Worm (Caenorhabditis elegans) whole organism, L2 larva: ENCODE measurements around the gene jip-1.

Experiments used
- Y55F3AM.14 ChIP-seq: fragments of 200-800 bp; sonication (Bioruptor generic); optimal IDR thresholded peaks from 2 replicates; lab custom pipeline; 2018; ENCODE audit warnings: mild to moderate bottlenecking, missing genetic modification characterization, missing compliant biosample characterization
- ceh-16 ChIP-seq: fragments of 150-350 bp; optimal IDR thresholded peaks from 2 replicates; lab custom pipeline; 2014; ENCODE audit warnings: missing biosample characterization, missing genetic modification characterization
- nhr-21 ChIP-seq: fragments of 150-350 bp; optimal IDR thresholded peaks from 2 replicates; lab custom pipeline; 2014; ENCODE audit warnings: missing biosample characterization, missing genetic modification characterization

The jip-1 gene

ce11 chrII:1398396-1398795 lies 71.6 kb downstream of the jip-1 start, which contains the start of gene F54D12.2:
F54D12.2 (plus strand) TSS chrII:1398696.
- no peak for TF ChIP-seq Y55F3AM.14 (GFP tag; lab: Kevin White, UChicago)
- TF ChIP-seq nhr-21: no peak
- no peak for TF ChIP-seq ceh-16 (tag; lab: Kevin White, UChicago)
